Fruit fly (Drosophila melanogaster) whole organism, embryonic: ENCODE data around the gene mei-P26.
A peak's percentile ranks its signal among the peaks of the same experiment; 100 is the strongest.

Experiments used
- Aef1 ChIP-seq: fragments of 200-800 bp; sonication (Bioruptor generic); IDR thresholded peaks from 3 replicates; pipeline ENCODE4 v1.3.6; 2022; ENCODE audit warnings: missing biosample characterization, missing genetic modification characterization
- Bteb2 ChIP-seq: fragments of 200-800 bp; sonication (Bioruptor generic); optimal IDR thresholded peaks from 2 replicates; lab custom pipeline; 2016; ENCODE audit warnings: missing biosample characterization, missing genetic modification characterization
- CG11085 ChIP-seq: fragments of 200-800 bp; sonication (Bioruptor generic); IDR thresholded peaks from 2 replicates; pipeline ENCODE4 v1.3.6; 2022; ENCODE audit warnings: missing biosample characterization, missing genetic modification characterization
- CG11504 ChIP-seq: fragments of 200-800 bp; sonication (Bioruptor generic); optimal IDR thresholded peaks from 3 replicates; lab custom pipeline; 2019; ENCODE audit warnings: missing biosample characterization, mild to moderate bottlenecking, missing genetic modification characterization, moderate library complexity
- CG12104 ChIP-seq: fragments of 200-800 bp; sonication (Bioruptor generic); optimal IDR thresholded peaks from 3 replicates; lab custom pipeline; 2016; ENCODE audit warnings: missing biosample characterization, missing genetic modification characterization
- CG12155 ChIP-seq: fragments of 200-800 bp; sonication (Bioruptor generic); optimal IDR thresholded peaks from 3 replicates; lab custom pipeline; 2016; ENCODE audit warnings: missing biosample characterization, missing genetic modification characterization
- CG12744 ChIP-seq: fragments of 200-800 bp; sonication (Bioruptor generic); optimal IDR thresholded peaks from 2 replicates; lab custom pipeline; 2016; ENCODE audit warnings: missing biosample characterization, missing genetic modification characterization
- CG13287 ChIP-seq: fragments of 200-800 bp; sonication (Bioruptor generic); IDR thresholded peaks from 2 replicates; pipeline ENCODE4 v1.3.6; 2022; ENCODE audit warnings: missing biosample characterization, missing genetic modification characterization; ENCODE audit not compliant: partially characterized antibody
- CG13296 ChIP-seq: fragments of 200-800 bp; sonication (Bioruptor generic); optimal IDR thresholded peaks from 3 replicates; lab custom pipeline; 2018; ENCODE audit warnings: missing biosample characterization, mild to moderate bottlenecking, missing genetic modification characterization
- CG13424 ChIP-seq: fragments of 200-800 bp; sonication (Bioruptor generic); optimal IDR thresholded peaks from 2 replicates; lab custom pipeline; 2019; ENCODE audit warnings: missing biosample characterization, mild to moderate bottlenecking, missing genetic modification characterization, moderate library complexity
- CG1603 ChIP-seq: fragments of 200-800 bp; sonication (Bioruptor generic); optimal IDR thresholded peaks from 2 replicates; lab custom pipeline; 2019; ENCODE audit warnings: missing biosample characterization, mild to moderate bottlenecking, missing genetic modification characterization, moderate library complexity
- CG17568 ChIP-seq: fragments of 200-800 bp; sonication (Bioruptor generic); optimal IDR thresholded peaks from 2 replicates; lab custom pipeline; 2018; ENCODE audit warnings: missing biosample characterization, mild to moderate bottlenecking, missing genetic modification characterization, moderate library complexity
- CG3163 ChIP-seq: fragments of 200-800 bp; sonication (Bioruptor generic); optimal IDR thresholded peaks from 3 replicates; lab custom pipeline; 2016; ENCODE audit warnings: missing biosample characterization, missing genetic modification characterization
- CG3995 ChIP-seq: fragments of 200-800 bp; sonication (Bioruptor generic); optimal IDR thresholded peaks from 3 replicates; lab custom pipeline; 2016; ENCODE audit warnings: missing biosample characterization, missing genetic modification characterization
- CG4424 ChIP-seq: fragments of 200-800 bp; sonication (Bioruptor generic); optimal IDR thresholded peaks from 3 replicates; lab custom pipeline; 2016; ENCODE audit warnings: missing biosample characterization, missing genetic modification characterization
- CG6765 ChIP-seq: fragments of 200-800 bp; sonication (Bioruptor generic); optimal IDR thresholded peaks from 3 replicates; lab custom pipeline; 2017; ENCODE audit warnings: missing biosample characterization, mild to moderate bottlenecking, missing genetic modification characterization
- CG6791 ChIP-seq: fragments of 200-800 bp; sonication (Bioruptor generic); IDR thresholded peaks from 3 replicates; pipeline ENCODE4 v1.3.6; 2022; ENCODE audit warnings: missing biosample characterization, missing genetic modification characterization; ENCODE audit not compliant: partially characterized antibody
- CG7963 ChIP-seq: fragments of 200-800 bp; sonication (Bioruptor generic); IDR thresholded peaks from 3 replicates; pipeline ENCODE4 v1.3.6; 2022; ENCODE audit warnings: missing biosample characterization, missing genetic modification characterization; ENCODE audit not compliant: partially characterized antibody
- CG9727 ChIP-seq: fragments of 200-800 bp; sonication (Bioruptor generic); optimal IDR thresholded peaks from 3 replicates; lab custom pipeline; 2017; ENCODE audit warnings: missing biosample characterization, mild to moderate bottlenecking, missing genetic modification characterization
- Eip74EF ChIP-seq, 2 experiments: fragments of 200-800 bp in 1 of 2; fragments of >200 bp in 1 of 2; sonication (Bioruptor generic) in 1 of 2; optimal IDR thresholded peaks; 2 replicates each; lab custom pipeline; 2017 to 2019; ENCODE audit warnings: missing biosample characterization in 2 of 2, missing genetic modification characterization in 2 of 2, mild to moderate bottlenecking in 1 of 2, moderate library complexity in 1 of 2
- HmgD ChIP-seq: fragments of 200-800 bp; sonication (Bioruptor generic); optimal IDR thresholded peaks from 3 replicates; lab custom pipeline; 2016; ENCODE audit warnings: missing biosample characterization, missing genetic modification characterization
- Kr ChIP-seq: fragments of 200-800 bp; sonication (Bioruptor generic); optimal IDR thresholded peaks from 2 replicates; lab custom pipeline; 2017; ENCODE audit warnings: missing biosample characterization, mild to moderate bottlenecking, missing genetic modification characterization
- Lpt ChIP-seq: fragments of >200 bp; optimal IDR thresholded peaks from 2 replicates; lab custom pipeline; 2018; ENCODE audit warnings: missing biosample characterization, missing genetic modification characterization
- Max ChIP-seq: fragments of 200-800 bp; sonication (Bioruptor generic); optimal IDR thresholded peaks from 2 replicates; lab custom pipeline; 2016; ENCODE audit warnings: missing biosample characterization, mild to moderate bottlenecking, missing genetic modification characterization
- Meics ChIP-seq: fragments of 200-800 bp; sonication (Bioruptor generic); optimal IDR thresholded peaks from 2 replicates; lab custom pipeline; 2017; ENCODE audit warnings: missing biosample characterization, mild to moderate bottlenecking, missing genetic modification characterization
- Pdp1 ChIP-seq, 2 experiments: fragments of 200-800 bp; sonication (Bioruptor generic); optimal IDR thresholded peaks; 3 replicates each; lab custom pipeline; 2016; ENCODE audit warnings: missing biosample characterization in 2 of 2, missing genetic modification characterization in 2 of 2, mild to moderate bottlenecking in 1 of 2, moderate library complexity in 1 of 2
- Scr ChIP-seq: fragments of 200-800 bp; sonication (Bioruptor generic); IDR thresholded peaks from 2 replicates; pipeline ENCODE4 v1.3.6; 2022; ENCODE audit warnings: missing biosample characterization, missing genetic modification characterization; ENCODE audit not compliant: partially characterized antibody
- Sry-δ ChIP-seq: fragments of 200-800 bp; sonication (Bioruptor generic); optimal IDR thresholded peaks from 2 replicates; lab custom pipeline; 2016; ENCODE audit warnings: missing biosample characterization, missing genetic modification characterization
- Vsx1 ChIP-seq: fragments of 200-800 bp; sonication (Bioruptor generic); optimal IDR thresholded peaks from 2 replicates; lab custom pipeline; 2017; ENCODE audit warnings: missing biosample characterization, mild to moderate bottlenecking, missing genetic modification characterization, missing genetic modification reagents
- bsh ChIP-seq, 2 experiments: fragments of 200-800 bp; sonication (Bioruptor generic); optimal IDR thresholded peaks; 2 replicates each; lab custom pipeline; 2017 to 2018; ENCODE audit warnings: mild to moderate bottlenecking in 2 of 2, missing biosample characterization in 2 of 2, missing genetic modification characterization in 2 of 2, moderate library complexity in 1 of 2
- chif ChIP-seq, 2 experiments: fragments of 200-800 bp; sonication (Bioruptor generic); optimal IDR thresholded peaks; 3 replicates each; lab custom pipeline; 2016; ENCODE audit warnings: missing biosample characterization in 2 of 2, missing genetic modification characterization in 2 of 2
- chn ChIP-seq: fragments of 200-800 bp; sonication (Bioruptor generic); optimal IDR thresholded peaks from 2 replicates; lab custom pipeline; 2016; ENCODE audit warnings: missing biosample characterization, missing genetic modification characterization
- exex ChIP-seq: fragments of 200-800 bp; sonication (Bioruptor generic); optimal IDR thresholded peaks from 4 replicates; lab custom pipeline; 2018; ENCODE audit warnings: missing biosample characterization, mild to moderate bottlenecking, missing genetic modification characterization, moderate library complexity
- ken ChIP-seq: fragments of 200-800 bp; sonication (Bioruptor generic); IDR thresholded peaks from 3 replicates; pipeline ENCODE4 v1.3.6; 2022; ENCODE audit warnings: missing biosample characterization, missing genetic modification characterization
- klu ChIP-seq: fragments of 200-800 bp; sonication (Bioruptor generic); IDR thresholded peaks from 2 replicates; pipeline ENCODE4 v1.3.6; 2022; ENCODE audit warnings: missing biosample characterization, missing genetic modification characterization
- lbe ChIP-seq: fragments of 200-800 bp; sonication (Bioruptor generic); optimal IDR thresholded peaks from 2 replicates; lab custom pipeline; 2016; ENCODE audit warnings: missing biosample characterization, mild to moderate bottlenecking, missing genetic modification characterization
- phol ChIP-seq: fragments of 200-800 bp; sonication (Bioruptor generic); optimal IDR thresholded peaks from 3 replicates; lab custom pipeline; 2018; ENCODE audit warnings: missing biosample characterization, mild to moderate bottlenecking, missing genetic modification characterization, moderate library complexity
- pita ChIP-seq: fragments of 200-800 bp; sonication (Bioruptor generic); optimal IDR thresholded peaks from 2 replicates; lab custom pipeline; 2017; ENCODE audit warnings: missing biosample characterization, mild to moderate bottlenecking, missing genetic modification characterization
- prd ChIP-seq, 3 experiments: fragments of >200 bp in 2 of 3; fragments of 200-800 bp in 1 of 3; sonication (Bioruptor generic) in 1 of 3; optimal IDR thresholded peaks in 2 of 3; IDR thresholded peaks in 1 of 3; 2 replicates in 2 of 3; 3 replicates in 1 of 3; pipeline versions ENCODE4 v1.3.6 to Lab custom; 2017 to 2022; ENCODE audit warnings: missing biosample characterization in 1 of 3, missing genetic modification characterization in 1 of 3
- scrt ChIP-seq: fragments of 200-800 bp; sonication (Bioruptor generic); optimal IDR thresholded peaks from 2 replicates; lab custom pipeline; 2018; ENCODE audit warnings: missing biosample characterization, mild to moderate bottlenecking, missing genetic modification characterization, moderate library complexity
- sd ChIP-seq: fragments of 200-800 bp; sonication (Bioruptor generic); optimal IDR thresholded peaks from 3 replicates; lab custom pipeline; 2018; ENCODE audit warnings: missing biosample characterization, mild to moderate bottlenecking, missing genetic modification characterization, moderate library complexity
- shn ChIP-seq: fragments of 200-800 bp; sonication (Bioruptor generic); optimal IDR thresholded peaks from 3 replicates; lab custom pipeline; 2016; ENCODE audit warnings: missing biosample characterization, missing genetic modification characterization
- sim ChIP-seq: fragments of 200-800 bp; sonication (Bioruptor generic); IDR thresholded peaks from 2 replicates; pipeline ENCODE4 v1.3.6; 2022; ENCODE audit warnings: missing biosample characterization, missing genetic modification characterization
- slbo ChIP-seq: fragments of 200-800 bp; sonication (Bioruptor generic); IDR thresholded peaks from 2 replicates; pipeline ENCODE4 v1.3.6; 2022; ENCODE audit warnings: missing biosample characterization, missing genetic modification characterization
- sob ChIP-seq: fragments of 200-800 bp; sonication (Bioruptor generic); IDR thresholded peaks from 2 replicates; pipeline ENCODE4 v1.3.6; 2022; ENCODE audit warnings: missing biosample characterization, missing genetic modification characterization
- tll ChIP-seq, 2 experiments: fragments of 200-800 bp in 1 of 2; fragments of >200 bp in 1 of 2; sonication (Bioruptor generic) in 1 of 2; optimal IDR thresholded peaks; 2 replicates each; lab custom pipeline; 2017 to 2019; ENCODE audit warnings: missing biosample characterization in 2 of 2, missing genetic modification characterization in 2 of 2, mild to moderate bottlenecking in 1 of 2, moderate library complexity in 1 of 2
- unpg ChIP-seq: fragments of 200-800 bp; sonication (Bioruptor generic); optimal IDR thresholded peaks from 3 replicates; lab custom pipeline; 2018; ENCODE audit warnings: missing biosample characterization, mild to moderate bottlenecking, missing genetic modification characterization, moderate library complexity
- yki ChIP-seq: fragments of >200 bp; optimal IDR thresholded peaks from 3 replicates; lab custom pipeline; 2018

mei-P26 gene

DNA sequence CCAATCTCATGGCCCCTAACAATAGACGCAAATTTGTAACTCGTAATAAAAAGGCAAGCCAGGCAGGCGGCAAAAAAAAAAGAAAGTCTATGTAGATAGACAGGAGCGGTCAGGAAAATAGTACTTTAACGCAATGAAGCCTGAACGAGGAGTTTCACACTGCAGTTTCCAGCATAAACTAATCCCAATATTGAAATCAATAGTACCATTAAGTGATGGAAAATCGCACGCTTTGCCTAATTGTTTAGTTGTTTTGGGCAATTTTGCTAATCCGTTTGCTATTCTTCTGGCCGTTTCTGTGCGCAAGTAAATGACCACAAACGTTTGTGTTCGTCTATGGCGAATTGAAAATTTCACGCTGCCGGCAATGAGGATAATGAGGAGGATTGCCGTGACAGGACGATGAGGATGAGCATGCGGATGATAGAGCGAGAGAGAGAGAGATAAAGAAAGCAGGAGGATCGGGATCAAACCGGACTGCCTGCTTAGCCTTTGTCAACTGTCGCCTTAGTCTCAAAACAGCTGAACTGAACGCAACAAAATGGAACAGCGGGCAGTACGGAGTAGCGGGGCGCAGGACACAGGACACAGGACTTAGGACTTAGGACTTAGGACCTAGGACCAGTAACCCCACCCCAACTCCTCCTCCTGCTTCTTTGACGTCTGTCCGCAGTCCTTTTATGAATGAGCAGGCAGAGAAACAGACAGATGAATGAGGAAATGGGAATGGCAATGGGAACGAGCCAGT is 35.6 kb upstream of the mei-P26 start (continued):
- TF ChIP-seq unpg, result peak; percentile 23
- TF ChIP-seq slbo (GFP tag; lab: Robert Waterston, UW), result 0 out of 2 replicates have a peak, but pooled peaks have one; percentile 33
- TF ChIP-seq CG11504 (tag; lab: Kevin White, UChicago), result peak; percentile 31
- TF ChIP-seq CG13424 (tag; lab: Kevin White, UChicago), result no peak
- no peak for TF ChIP-seq CG3163 (GFP tag; lab: Kevin White, UChicago)
- TF ChIP-seq CG12155 (GFP tag; lab: Kevin White, UChicago), result no peak
- no peak for TF ChIP-seq sim (GFP tag; lab: Robert Waterston, UW)
- no peak for TF ChIP-seq pita (GFP tag; lab: Kevin White, UChicago)
- no peak for TF ChIP-seq klu
- no peak for TF ChIP-seq shn
- no peak for TF ChIP-seq exex (tag; lab: Kevin White, UChicago)
- no peak for TF ChIP-seq CG13287
- TF ChIP-seq yki (lab: Kevin White, UChicago), result no peak
- no peak for TF ChIP-seq scrt
- TF ChIP-seq CG12744 (GFP tag; lab: Kevin White, UChicago), result no peak
- no peak for TF ChIP-seq Lpt (GFP tag; lab: Kevin White, UChicago)
- TF ChIP-seq CG17568 (GFP tag; lab: Kevin White, UChicago), result no peak
- no peak for TF ChIP-seq Sry-δ (GFP tag; lab: Kevin White, UChicago)
- no peak for TF ChIP-seq HmgD (GFP tag; lab: Kevin White, UChicago)
- TF ChIP-seq lbe (GFP tag; lab: Kevin White, UChicago), result no peak
- no peak for TF ChIP-seq Vsx1 (GFP tag; lab: Kevin White, UChicago)
- TF ChIP-seq bsh (GFP tag; optimal IDR thresholded peaks at IDR 0.05; lab: Kevin White, UChicago), result peak in 1 of 2 experiments; percentile 20
- TF ChIP-seq CG11085, result no peak
- no peak for TF ChIP-seq chn (GFP tag; lab: Kevin White, UChicago)
- no peak for TF ChIP-seq sd (tag; lab: Kevin White, UChicago)
- TF ChIP-seq sob, result no peak
- no peak for TF ChIP-seq Max
- peak in 1 of 2 experiments; percentile 18 for TF ChIP-seq Pdp1 (GFP tag; optimal IDR thresholded peaks at IDR 0.05; lab: Kevin White, UChicago)
- TF ChIP-seq CG7963, result no peak
- TF ChIP-seq Kr (GFP tag; lab: Kevin White, UChicago), result peak; percentile 56
- peak; percentile 31 for TF ChIP-seq phol (tag; lab: Kevin White, UChicago)
- TF ChIP-seq CG9727, result no peak
- TF ChIP-seq ken (GFP tag; lab: Robert Waterston, UW), result peak; percentile 7; the same call in 1 of the 3 replicates
- no peak for TF ChIP-seq Scr (GFP tag; lab: Robert Waterston, UW)
- no peak for TF ChIP-seq Aef1 (GFP tag; lab: Robert Waterston, UW)
- TF ChIP-seq prd (optimal IDR thresholded peaks at IDR 0.05; lab: Kevin White, UChicago), result no peak
- TF ChIP-seq prd (GFP tag; IDR thresholded peaks at IDR 0.05; lab: Robert Waterston, UW), result peak; percentile 64; the same call in 2 of the 3 replicates
- TF ChIP-seq Bteb2 (GFP tag; lab: Kevin White, UChicago), result no peak
- TF ChIP-seq CG6791, result no peak
- no peak for TF ChIP-seq CG6765
- peak; percentile 3 for TF ChIP-seq CG4424 (GFP tag; lab: Kevin White, UChicago)
- TF ChIP-seq CG3995 (GFP tag; lab: Kevin White, UChicago), result no peak
- TF ChIP-seq tll (GFP tag; optimal IDR thresholded peaks at IDR 0.05; lab: Kevin White, UChicago), result peak in 1 of 2 experiments; percentile 54
- TF ChIP-seq chif (GFP tag; optimal IDR thresholded peaks at IDR 0.05; lab: Kevin White, UChicago), result no peak
- no peak for TF ChIP-seq CG13296
- peak; percentile 45 for TF ChIP-seq CG1603
- no peak for TF ChIP-seq CG12104 (GFP tag; lab: Kevin White, UChicago)
- TF ChIP-seq Meics (GFP tag; lab: Kevin White, UChicago), result peak; percentile 12
- TF ChIP-seq Eip74EF (GFP tag; optimal IDR thresholded peaks at IDR 0.05; lab: Kevin White, UChicago), result no peak
